Worm (Caenorhabditis elegans): ENCODE data around the gene ent-5.

The ent-5 gene

DNA sequence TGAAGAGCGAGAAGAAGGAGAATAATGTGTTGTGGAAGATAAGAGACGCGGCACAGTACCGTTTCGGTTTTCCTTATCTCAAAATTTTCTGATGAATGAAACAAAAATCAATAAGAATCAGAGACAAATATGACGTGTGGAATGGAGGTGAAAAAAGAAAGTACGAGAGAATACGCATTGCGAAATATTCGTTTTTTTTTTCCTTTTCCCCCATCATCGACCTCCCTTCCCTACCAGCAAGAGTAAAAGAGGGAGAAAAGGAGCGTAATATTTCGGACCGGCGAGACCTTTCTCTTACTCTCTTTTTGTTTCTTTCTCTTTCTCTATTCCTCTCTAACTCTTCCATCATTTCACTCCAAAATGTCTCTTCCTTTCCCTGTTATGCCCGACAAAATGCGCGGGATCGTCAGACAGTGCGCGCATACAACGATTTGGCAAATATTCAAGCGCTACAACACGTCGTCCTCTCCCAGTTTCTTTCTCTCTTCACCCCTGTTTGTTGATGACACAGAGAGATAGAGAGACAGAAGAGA is 13.4 kb upstream of the ent-5 start (continued):
- TF ChIP-seq fkh-4 (tag; optimal IDR thresholded peaks at IDR 0.05; ENCODE audit: borderline replicate concordance): no peak
- no peak for TF ChIP-seq ces-1 (GFP tag; optimal IDR thresholded peaks at IDR 0.05)
- TF ChIP-seq pax-3 (tag; optimal IDR thresholded peaks at IDR 0.05): no peak
- TF ChIP-seq nhr-90 (tag; optimal IDR thresholded peaks at IDR 0.05; ENCODE audit: poor library complexity): peak; percentile 66
- TF ChIP-seq hlh-4 (tag; optimal IDR thresholded peaks at IDR 0.05): no peak
- peak; percentile 85 for TF ChIP-seq lin-14 (GFP tag; optimal IDR thresholded peaks at IDR 0.05)
- no peak for TF ChIP-seq nhr-84 (tag; optimal IDR thresholded peaks at IDR 0.05)
- TF ChIP-seq nhr-28 (tag; optimal IDR thresholded peaks at IDR 0.05): no peak
- TF ChIP-seq lin-35 (GFP tag; optimal IDR thresholded peaks at IDR 0.05): peak in 1 of 2 experiments; percentile 36
- no peak for TF ChIP-seq efl-3 (GFP tag; optimal IDR thresholded peaks at IDR 0.05)
- no peak for TF ChIP-seq ets-5 (GFP tag; IDR thresholded peaks at IDR 0.05)
- peak; percentile 69 for TF ChIP-seq nhr-19 (GFP tag; conservative IDR thresholded peaks at IDR 0.05)
- TF ChIP-seq nhr-77 (tag; optimal IDR thresholded peaks at IDR 0.05): peak; percentile 57
- no peak for TF ChIP-seq pag-3 (tag; optimal IDR thresholded peaks at IDR 0.05; ENCODE audit: borderline replicate concordance, insufficient read depth)
- peak; percentile 18 for TF ChIP-seq lir-3 (tag; optimal IDR thresholded peaks at IDR 0.05; ENCODE audit: poor library complexity)
- no peak for TF ChIP-seq ceh-88 (GFP tag; IDR thresholded peaks at IDR 0.05)
- no peak for TF ChIP-seq lin-15B (tag; optimal IDR thresholded peaks at IDR 0.05)
- no peak for TF ChIP-seq egl-13 (tag; optimal IDR thresholded peaks at IDR 0.05)
- TF ChIP-seq dpl-1 (GFP tag; optimal IDR thresholded peaks at IDR 0.05): peak; percentile 12 to 40 (median 38)
- peak; percentile 22 for TF ChIP-seq rnt-1 (tag; optimal IDR thresholded peaks at IDR 0.05)
- peak in 3 of 6 experiments; percentile 32 to 50 (median 39) for TF ChIP-seq elt-3 (tag; optimal IDR thresholded peaks at IDR 0.05)
- no peak for TF ChIP-seq tlp-1 (tag; optimal IDR thresholded peaks at IDR 0.05)
- TF ChIP-seq elt-2 (tag; optimal IDR thresholded peaks at IDR 0.05): peak; percentile 77
- TF ChIP-seq egl-27 (tag; optimal IDR thresholded peaks at IDR 0.05): no peak
- TF ChIP-seq Y116A8C.19 (tag; optimal IDR thresholded peaks at IDR 0.05; ENCODE audit: borderline replicate concordance): no peak
- peak; percentile 13 for TF ChIP-seq jun-1 (tag; optimal IDR thresholded peaks at IDR 0.05)
- TF ChIP-seq nhr-20 (tag; optimal IDR thresholded peaks at IDR 0.05): peak; percentile 77
- peak; percentile 56 for TF ChIP-seq C16A3.4 (tag; optimal IDR thresholded peaks at IDR 0.05)
- TF ChIP-seq unc-62 (GFP tag; optimal IDR thresholded peaks at IDR 0.05): no peak
- TF ChIP-seq isw-1 (GFP tag; IDR thresholded peaks at IDR 0.05): no peak
- TF ChIP-seq efl-1 (optimal IDR thresholded peaks at IDR 0.05): peak; percentile 31 to 53
- peak in 1 of 2 experiments; percentile 88 for TF ChIP-seq efl-1 (GFP tag; optimal IDR thresholded peaks at IDR 0.05 in 1 of 2)
- peak; percentile 61 for TF ChIP-seq tbx-2 (tag; optimal IDR thresholded peaks at IDR 0.05)
- no peak for TF ChIP-seq hlh-17 (GFP tag; optimal IDR thresholded peaks at IDR 0.05; ENCODE audit: borderline replicate concordance)
- TF ChIP-seq irx-1 (tag; optimal IDR thresholded peaks at IDR 0.05): no peak
- no peak for TF ChIP-seq nhr-76 (tag; optimal IDR thresholded peaks at IDR 0.05)
- no peak for TF ChIP-seq aha-1 (tag; optimal IDR thresholded peaks at IDR 0.05)
- no peak for TF ChIP-seq nhr-237 (tag; optimal IDR thresholded peaks at IDR 0.05)
- no peak for TF ChIP-seq alr-1 (tag; optimal IDR thresholded peaks at IDR 0.05; ENCODE audit: borderline replicate concordance)
- TF ChIP-seq ceh-8 (GFP tag; optimal IDR thresholded peaks at IDR 0.05): no peak
- no peak for TF ChIP-seq lin-39 (tag; optimal IDR thresholded peaks at IDR 0.05)
- TF ChIP-seq ceh-90 (tag; optimal IDR thresholded peaks at IDR 0.05): no peak
- TF ChIP-seq mdl-1 (tag; optimal IDR thresholded peaks at IDR 0.05): peak in 1 of 2 experiments; percentile 57
- no peak for TF ChIP-seq fkh-8 (tag; optimal IDR thresholded peaks at IDR 0.05)
- no peak for TF ChIP-seq fos-1 (tag; optimal IDR thresholded peaks at IDR 0.05)
- TF ChIP-seq nhr-85 (tag): peak; percentile 95
